Worm (Caenorhabditis elegans) whole organism, L4 larva: ENCODE measurements around the gene Y48B6A.5.

Source experiments
- ama-1 ChIP-seq: fragments of 150-350 bp; optimal IDR thresholded peaks from 2 replicates; lab custom pipeline; 2014; ENCODE audit warnings: inconsistent platforms, mixed read lengths
- ceh-28 ChIP-seq: fragments of 150-350 bp; optimal IDR thresholded peaks from 2 replicates; lab custom pipeline; 2014; ENCODE audit warnings: missing biosample characterization, missing genetic modification reagents, missing genetic modification characterization
- egl-27 ChIP-seq: sonication (generic microtip); optimal IDR thresholded peaks from 3 replicates; lab custom pipeline; 2017; ENCODE audit warnings: missing biosample characterization, missing genetic modification reagents, missing genetic modification characterization
- lim-7 ChIP-seq: fragments of 200-800 bp; sonication (Bioruptor generic); IDR thresholded peaks from 2 replicates; pipeline ENCODE4 v1.3.6; 2022; ENCODE audit warnings: missing genetic modification characterization, missing compliant biosample characterization
- lin-38 ChIP-seq: fragments of 200-800 bp; sonication (Bioruptor generic); IDR thresholded peaks from 2 replicates; pipeline ENCODE4 v1.3.6; 2022; ENCODE audit warnings: missing genetic modification reagents, missing genetic modification characterization, missing compliant biosample characterization
- madf-5 ChIP-seq, 2 experiments: fragments of 200-800 bp; sonication (Bioruptor generic); IDR thresholded peaks; 2 replicates each; pipeline ENCODE4 v1.3.6; 2022; ENCODE audit warnings: missing compliant biosample characterization in 2 of 2, missing genetic modification characterization in 2 of 2
- nhr-11 ChIP-seq: fragments of 150-350 bp; optimal IDR thresholded peaks from 2 replicates; lab custom pipeline; 2014; ENCODE audit warnings: missing biosample characterization, missing genetic modification characterization
- pha-4 ChIP-seq, 2 experiments: fragments of 150-350 bp in 1 of 2; fragments of 200-800 bp in 1 of 2; sonication (Bioruptor generic) in 1 of 2; IDR thresholded peaks in 1 of 2; optimal IDR thresholded peaks in 1 of 2; 2 replicates each; pipeline versions ENCODE4 v1.3.6 to Lab custom; 2014 to 2022; ENCODE audit warnings: missing genetic modification characterization in 2 of 2, missing genetic modification reagents in 2 of 2, missing biosample characterization in 1 of 2, missing compliant biosample characterization in 1 of 2
- sdz-12 ChIP-seq: fragments of 200-800 bp; sonication (Bioruptor generic); optimal IDR thresholded peaks from 2 replicates; lab custom pipeline; 2018; ENCODE audit warnings: mild to moderate bottlenecking, missing genetic modification characterization, missing compliant biosample characterization

ce11 chrII:14173176-14173575 is 1.8 kb downstream of the Y48B6A.5 start:
- TF ChIP-seq nhr-11 (tag; lab: Kevin White, UChicago): no peak
- TF ChIP-seq ama-1: no peak
- TF ChIP-seq ceh-28 (tag; lab: Kevin White, UChicago): no peak
- TF ChIP-seq lim-7: no peak
- TF ChIP-seq egl-27 (tag; lab: Kevin White, UChicago): no peak
- TF ChIP-seq lin-38: no peak
- TF ChIP-seq pha-4 (GFP tag; IDR thresholded peaks at IDR 0.05; lab: Robert Waterston, UW): no peak
- TF ChIP-seq pha-4 (tag; optimal IDR thresholded peaks at IDR 0.05; lab: Kevin White, UChicago): no peak
- TF ChIP-seq madf-5 (GFP tag; IDR thresholded peaks at IDR 0.05; lab: Robert Waterston, UW): no peak
- TF ChIP-seq sdz-12 (GFP tag; lab: Kevin White, UChicago): no peak
